Worm (Caenorhabditis elegans) whole organism, mixed stage, embryonic: ENCODE results near the gene R09F10.1.

ENCODE experiments used
- M03D4.4 ChIP-seq: sonication (generic microtip); optimal IDR thresholded peaks from 2 replicates; lab custom pipeline; 2017; ENCODE audit warnings: mild to moderate bottlenecking, missing genetic modification characterization, missing compliant biosample characterization
- bed-3 ChIP-seq: fragments of 200-800 bp; sonication (Bioruptor generic); optimal IDR thresholded peaks from 3 replicates; lab custom pipeline; 2018; ENCODE audit warnings: mild to moderate bottlenecking, missing genetic modification characterization, moderate library complexity, missing compliant biosample characterization
- blmp-1 ChIP-seq: fragments of 150-350 bp; optimal IDR thresholded peaks from 2 replicates; lab custom pipeline; 2014; ENCODE audit warnings: missing biosample characterization, missing genetic modification characterization
- ceh-39 ChIP-seq: fragments of 150-350 bp; optimal IDR thresholded peaks from 2 replicates; lab custom pipeline; 2014; ENCODE audit warnings: missing biosample characterization, missing genetic modification characterization
- ceh-43 ChIP-seq: fragments of 200-800 bp; sonication (Bioruptor generic); optimal IDR thresholded peaks from 2 replicates; lab custom pipeline; 2018; ENCODE audit warnings: mild to moderate bottlenecking, missing genetic modification characterization, moderate library complexity, missing compliant biosample characterization
- ceh-83 ChIP-seq: fragments of 200-800 bp; sonication (Bioruptor generic); optimal IDR thresholded peaks from 2 replicates; lab custom pipeline; 2018; ENCODE audit warnings: mild to moderate bottlenecking, missing genetic modification characterization, missing compliant biosample characterization
- ces-1 ChIP-seq: fragments of 150-350 bp; optimal IDR thresholded peaks from 2 replicates; lab custom pipeline; 2014; ENCODE audit warnings: missing biosample characterization, missing genetic modification reagents, missing genetic modification characterization
- cnd-1 ChIP-seq: fragments of 200-800 bp; sonication (Bioruptor generic); optimal IDR thresholded peaks from 2 replicates; lab custom pipeline; 2018; ENCODE audit warnings: mild to moderate bottlenecking, missing genetic modification characterization, missing compliant biosample characterization
- drap-1 ChIP-seq: fragments of 200-800 bp; sonication (Bioruptor generic); optimal IDR thresholded peaks from 3 replicates; lab custom pipeline; 2018; ENCODE audit warnings: mild to moderate bottlenecking, missing genetic modification characterization, missing compliant biosample characterization
- elt-1 ChIP-seq: sonication (generic microtip); optimal IDR thresholded peaks from 2 replicates; lab custom pipeline; 2017; ENCODE audit warnings: missing genetic modification characterization, mild to moderate bottlenecking, missing compliant biosample characterization, antibody characterized with exemption, moderate library complexity, borderline replicate concordance; ENCODE audit not compliant: insufficient read depth
- elt-3 ChIP-seq: fragments of 150-350 bp; optimal IDR thresholded peaks from 2 replicates; lab custom pipeline; 2014; ENCODE audit warnings: missing biosample characterization, missing genetic modification characterization
- flh-1 ChIP-seq: fragments of 200-800 bp; sonication (Bioruptor generic); optimal IDR thresholded peaks from 2 replicates; lab custom pipeline; 2018; ENCODE audit warnings: mild to moderate bottlenecking, missing genetic modification characterization, moderate library complexity, missing compliant biosample characterization
- ham-2 ChIP-seq: fragments of 200-800 bp; sonication (Bioruptor generic); optimal IDR thresholded peaks from 2 replicates; lab custom pipeline; 2018; ENCODE audit warnings: mild to moderate bottlenecking, missing genetic modification characterization, missing compliant biosample characterization
- hlh-1 ChIP-seq: fragments of 150-350 bp; optimal IDR thresholded peaks from 2 replicates; lab custom pipeline; 2014; ENCODE audit warnings: missing biosample characterization, missing genetic modification reagents, missing genetic modification characterization
- lin-13 ChIP-seq: fragments of 150-350 bp; optimal IDR thresholded peaks from 2 replicates; lab custom pipeline; 2014; ENCODE audit warnings: missing biosample characterization, missing genetic modification characterization
- lin-32 ChIP-seq: fragments of 200-800 bp; sonication (Bioruptor generic); optimal IDR thresholded peaks from 2 replicates; lab custom pipeline; 2018; ENCODE audit warnings: mild to moderate bottlenecking, missing genetic modification characterization, missing compliant biosample characterization
- lsy-2 ChIP-seq: fragments of 150-350 bp; optimal IDR thresholded peaks from 2 replicates; lab custom pipeline; 2014; ENCODE audit warnings: missing biosample characterization, missing genetic modification characterization
- mep-1 ChIP-seq: fragments of 150-350 bp; optimal IDR thresholded peaks from 2 replicates; lab custom pipeline; 2017; ENCODE audit warnings: missing biosample characterization, missing genetic modification reagents, missing genetic modification characterization, inconsistent platforms
- mls-2 ChIP-seq: sonication (generic microtip); optimal IDR thresholded peaks from 2 replicates; lab custom pipeline; 2016; ENCODE audit warnings: mild to moderate bottlenecking, missing genetic modification characterization, moderate library complexity, missing compliant biosample characterization
- nhr-12 ChIP-seq: fragments of 150-350 bp; optimal IDR thresholded peaks from 2 replicates; lab custom pipeline; 2014; ENCODE audit warnings: missing biosample characterization, missing genetic modification characterization
- nhr-2 ChIP-seq: fragments of 150-350 bp; optimal IDR thresholded peaks from 2 replicates; lab custom pipeline; 2014; ENCODE audit warnings: missing biosample characterization, missing genetic modification characterization
- nhr-237 ChIP-seq: fragments of 150-350 bp; optimal IDR thresholded peaks from 2 replicates; lab custom pipeline; 2014; ENCODE audit warnings: missing biosample characterization, missing genetic modification characterization
- nhr-28 ChIP-seq: fragments of 150-350 bp; optimal IDR thresholded peaks from 2 replicates; lab custom pipeline; 2014; ENCODE audit warnings: missing biosample characterization, missing genetic modification characterization
- pha-4 ChIP-seq: fragments of 150-350 bp; optimal IDR thresholded peaks from 2 replicates; lab custom pipeline; 2018; ENCODE audit warnings: missing biosample characterization, missing genetic modification reagents, missing genetic modification characterization
- sem-2 ChIP-seq: fragments of 200-800 bp; sonication (Bioruptor generic); optimal IDR thresholded peaks from 2 replicates; lab custom pipeline; 2018; ENCODE audit warnings: mild to moderate bottlenecking, missing genetic modification characterization, missing compliant biosample characterization
- snpc-4 ChIP-seq: fragments of 150-350 bp; optimal IDR thresholded peaks from 2 replicates; lab custom pipeline; 2014; ENCODE audit warnings: missing biosample characterization, missing genetic modification characterization
- sptf-1 ChIP-seq: sonication (generic microtip); optimal IDR thresholded peaks from 2 replicates; lab custom pipeline; 2017; ENCODE audit warnings: mild to moderate bottlenecking, missing genetic modification characterization, moderate library complexity, missing compliant biosample characterization
- tbx-8 ChIP-seq: fragments of 200-800 bp; sonication (Bioruptor generic); optimal IDR thresholded peaks from 2 replicates; lab custom pipeline; 2018; ENCODE audit warnings: mild to moderate bottlenecking, missing genetic modification characterization, moderate library complexity, missing compliant biosample characterization
- unc-120 ChIP-seq: sonication (generic microtip); optimal IDR thresholded peaks from 2 replicates; lab custom pipeline; 2017; ENCODE audit warnings: missing genetic modification characterization, missing compliant biosample characterization; ENCODE audit not compliant: poor library complexity, severe bottlenecking
- unc-39 ChIP-seq: fragments of 150-350 bp; optimal IDR thresholded peaks from 2 replicates; lab custom pipeline; 2014; ENCODE audit warnings: missing biosample characterization, missing genetic modification characterization
- zip-8 ChIP-seq: fragments of 150-350 bp; optimal IDR thresholded peaks from 2 replicates; lab custom pipeline; 2014; ENCODE audit warnings: missing biosample characterization, missing genetic modification characterization
- ztf-11 ChIP-seq: fragments of 150-350 bp; optimal IDR thresholded peaks from 2 replicates; lab custom pipeline; 2014; ENCODE audit warnings: missing biosample characterization, missing genetic modification characterization

Gene R09F10.1

DNA sequence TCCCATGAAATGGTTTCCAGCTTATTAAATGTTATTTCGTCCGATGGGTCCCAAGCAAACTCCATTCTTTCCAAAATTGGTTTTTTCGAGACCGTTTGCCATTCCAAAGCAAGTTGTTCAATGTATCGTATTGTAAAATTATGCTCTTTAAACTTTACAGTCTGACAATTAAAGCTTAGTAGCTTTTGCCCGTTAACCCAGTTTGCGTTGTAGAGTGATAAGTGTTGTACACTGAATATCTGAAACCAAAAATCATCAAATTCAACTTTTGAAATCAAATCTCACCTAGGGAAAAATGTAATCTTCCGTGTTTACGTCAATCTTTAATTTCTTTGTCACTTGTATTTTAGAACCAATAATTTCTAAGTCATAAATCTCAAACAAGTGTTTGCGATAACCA is 26.1 kb upstream of the R09F10.1 start:
- TF ChIP-seq flh-1 (GFP tag; lab: Kevin White, UChicago) (no peak), pha-4 (no peak), ces-1 (GFP tag; lab: Kevin White, UChicago) (no peak), M03D4.4 (no peak), unc-120 (tag; lab: Kevin White, UChicago) (no peak), ceh-39 (tag; lab: Kevin White, UChicago) (no peak), snpc-4 (no peak), cnd-1 (tag; lab: Kevin White, UChicago) (no peak), sem-2 (GFP tag; lab: Kevin White, UChicago) (no peak), drap-1 (GFP tag; lab: Kevin White, UChicago) (no peak), lin-13 (no peak), unc-39 (tag; lab: Kevin White, UChicago) (no peak), lin-32 (no peak), nhr-12 (tag; lab: Kevin White, UChicago) (no peak)

DNA sequence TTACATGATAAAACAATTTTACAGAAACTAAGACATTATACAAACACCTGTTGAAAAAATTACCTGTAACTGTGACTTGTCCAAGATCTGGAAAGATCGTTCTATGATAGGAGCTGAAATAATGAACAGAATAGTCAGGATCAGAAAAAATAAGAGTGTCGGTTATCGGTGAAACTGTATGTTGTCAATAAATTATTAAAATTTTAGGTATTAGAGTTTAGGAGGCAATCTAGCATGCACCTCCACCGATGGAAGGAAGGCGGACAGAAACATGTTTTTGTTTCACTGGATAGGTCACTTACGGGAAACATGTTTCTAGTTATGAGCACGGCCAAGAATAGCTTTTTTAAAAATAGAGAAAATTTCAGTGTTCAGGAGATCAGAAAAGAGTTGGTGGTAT is 23.8 kb upstream of the R09F10.1 start, which contains the start of gene ced-13:
Gene ced-13 (minus strand): TSS at position 101 of the 400 bp plus-strand sequence.
- TF ChIP-seq drap-1 (GFP tag; lab: Kevin White, UChicago) (no peak), lin-32 (no peak), hlh-1 (tag; lab: Kevin White, UChicago) (no peak), unc-120 (tag; lab: Kevin White, UChicago) (no peak), sptf-1 (tag; lab: Kevin White, UChicago) (no peak), tbx-8 (GFP tag; lab: Kevin White, UChicago) (no peak), nhr-2 (no peak), nhr-237 (tag; lab: Kevin White, UChicago) (no peak), nhr-28 (no peak), nhr-12 (tag; lab: Kevin White, UChicago) (no peak), lsy-2 (tag; lab: Kevin White, UChicago) (no peak), flh-1 (GFP tag; lab: Kevin White, UChicago) (no peak), unc-39 (tag; lab: Kevin White, UChicago) (no peak), pha-4 (no peak), blmp-1 (tag; lab: Kevin White, UChicago) (no peak), zip-8 (tag; lab: Kevin White, UChicago) (no peak), cnd-1 (tag; lab: Kevin White, UChicago) (no peak), bed-3 (no peak), ceh-83 (GFP tag; lab: Kevin White, UChicago) (no peak)

DNA sequence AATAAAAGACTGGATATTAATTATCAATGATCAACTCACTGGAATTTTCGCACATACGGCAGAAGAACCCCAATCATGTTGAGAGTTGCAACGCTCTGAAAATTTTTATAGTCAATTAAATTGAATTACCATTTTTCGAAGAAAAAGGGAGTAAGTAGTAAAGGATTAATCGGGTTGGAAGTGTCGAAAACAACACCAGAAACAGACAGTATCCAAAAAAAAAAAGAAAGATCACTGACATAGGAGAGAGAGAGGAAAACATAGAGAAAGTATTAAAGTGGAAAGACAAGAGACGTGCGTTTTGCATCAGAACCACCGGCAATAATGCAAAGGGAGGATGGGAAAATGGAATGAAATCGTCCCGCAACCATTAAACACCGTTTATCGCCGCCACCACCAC is 21.1 kb upstream of the R09F10.1 start, which contains the start of gene inx-5:
Gene inx-5 (minus strand): TSS at position 101 of the 400 bp plus-strand sequence.
- TF ChIP-seq lin-13 (no peak), ceh-39 (tag; lab: Kevin White, UChicago) (no peak), hlh-1 (tag; lab: Kevin White, UChicago) (no peak), tbx-8 (GFP tag; lab: Kevin White, UChicago) (no peak), ham-2 (GFP tag; lab: Kevin White, UChicago) (no peak), lsy-2 (tag; lab: Kevin White, UChicago) (no peak), unc-120 (tag; lab: Kevin White, UChicago) (no peak), mep-1 (no peak), blmp-1 (tag; lab: Kevin White, UChicago) (no peak), lin-32 (no peak), ceh-43 (GFP tag; lab: Kevin White, UChicago) (no peak), mls-2 (tag; lab: Kevin White, UChicago) (no peak)
- TF ChIP-seq, all 35 proteins: peak for 0

DNA sequence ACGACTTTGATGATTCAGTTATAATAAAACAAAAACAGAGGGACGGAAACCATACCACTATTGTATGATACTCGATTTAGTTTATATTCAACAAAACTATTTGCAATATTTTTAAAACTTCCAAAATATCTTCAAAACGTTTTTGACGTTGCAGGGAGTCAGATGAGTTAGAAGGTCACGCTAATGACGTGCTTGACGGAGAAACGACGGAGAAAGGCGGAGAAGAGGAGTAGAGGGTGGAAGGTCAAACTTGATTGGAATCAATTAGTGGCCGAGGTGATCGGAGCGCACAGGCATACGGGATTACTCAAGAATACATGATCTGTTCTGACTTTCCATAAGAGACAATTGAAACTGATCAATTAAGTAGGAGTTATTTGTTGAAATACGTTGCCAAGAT is 20.6 kb upstream of the R09F10.1 start:
- TF ChIP-seq lsy-2 (tag; lab: Kevin White, UChicago) (no peak), elt-1 (tag; lab: Kevin White, UChicago) (no peak), M03D4.4 (no peak), mep-1 (no peak), sptf-1 (tag; lab: Kevin White, UChicago) (no peak), lin-13 (no peak), elt-3 (tag; lab: Kevin White, UChicago) (no peak), ceh-43 (GFP tag; lab: Kevin White, UChicago) (no peak), nhr-237 (tag; lab: Kevin White, UChicago) (no peak), unc-39 (tag; lab: Kevin White, UChicago) (no peak), ztf-11 (no peak), hlh-1 (tag; lab: Kevin White, UChicago) (no peak), zip-8 (tag; lab: Kevin White, UChicago) (no peak), drap-1 (GFP tag; lab: Kevin White, UChicago) (no peak)
